Worm (Caenorhabditis elegans): ENCODE results near the gene srbc-7.

Gene srbc-7

DNA sequence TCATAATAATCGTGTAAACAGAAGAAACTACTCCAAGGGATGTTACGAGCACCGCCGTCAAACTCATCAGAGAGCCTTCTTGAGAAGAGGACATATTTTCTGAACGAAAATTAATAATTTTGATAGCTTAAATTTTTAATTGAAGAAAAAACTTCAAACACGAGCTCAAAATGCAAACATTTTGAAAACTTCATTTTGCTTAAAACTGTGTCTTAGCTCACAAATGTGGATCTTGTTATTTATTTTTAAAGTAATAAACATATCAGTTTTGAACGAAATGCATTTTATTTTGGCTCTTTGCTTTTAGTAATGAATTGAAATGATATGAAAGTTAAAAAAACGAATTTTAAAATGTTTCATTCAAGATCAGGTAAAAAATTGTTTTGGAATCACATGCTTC, at the start of gene srbc-7:
srbc-7 (minus strand) TSS at position 101 of the 400 bp plus-strand sequence.
- TF ChIP-seq pbrm-1 (GFP tag; IDR thresholded peaks at IDR 0.05): no peak
- TF ChIP-seq ekl-4 (GFP tag; IDR thresholded peaks at IDR 0.05): no peak
- TF ChIP-seq nfya-1 (tag; optimal IDR thresholded peaks at IDR 0.05; ENCODE audit: borderline replicate concordance, insufficient read depth): no peak
- TF ChIP-seq F49E8.2 (tag; optimal IDR thresholded peaks at IDR 0.05; ENCODE audit: insufficient read depth): no peak
- TF ChIP-seq egrh-3 (GFP tag; IDR thresholded peaks at IDR 0.05): no peak

DNA sequence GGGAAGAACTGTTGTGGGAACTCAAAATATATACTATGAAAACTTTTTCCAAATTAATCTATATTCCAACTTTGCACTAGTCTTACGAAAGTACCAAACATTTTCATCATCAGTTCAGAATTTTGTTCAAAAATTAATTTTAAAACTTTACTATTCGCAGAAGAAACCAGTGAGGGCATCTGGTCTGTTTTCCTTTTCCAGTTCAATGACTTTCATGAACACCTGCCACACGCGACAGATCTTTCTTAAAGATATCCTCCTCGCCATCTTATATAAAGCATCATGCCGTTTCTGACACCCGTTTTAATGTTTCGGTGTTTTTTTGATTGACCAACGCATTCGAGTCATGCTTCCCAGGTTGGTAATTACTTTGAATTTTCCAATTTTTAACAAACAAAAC, 45.5 kb upstream of the srbc-7 start, which contains the start of gene C54F6.3:
C54F6.3 (plus strand) TSS at position 301 of the 400 bp plus-strand sequence.
- TF ChIP-seq pha-4 (tag; optimal IDR thresholded peaks at IDR 0.05) (no peak), F52B5.7 (tag; optimal IDR thresholded peaks at IDR 0.05) (no peak), sea-2 (GFP tag; IDR thresholded peaks at IDR 0.05) (no peak), nhr-120 (GFP tag; IDR thresholded peaks at IDR 0.05) (no peak), attf-3 (GFP tag; conservative IDR thresholded peaks at IDR 0.05) (no peak), die-1 (tag; optimal IDR thresholded peaks at IDR 0.05) (no peak), ZK185.1 (tag; optimal IDR thresholded peaks at IDR 0.05; ENCODE audit: poor library complexity, severe bottlenecking) (no peak), sptf-2 (GFP tag; optimal IDR thresholded peaks at IDR 0.05) (no peak), T07F8.4 (tag; optimal IDR thresholded peaks at IDR 0.05) (no peak), F37B4.10 (GFP tag; IDR thresholded peaks at IDR 0.05) (no peak), zim-3 (tag; optimal IDR thresholded peaks at IDR 0.05) (no peak), unc-130 (GFP tag; optimal IDR thresholded peaks at IDR 0.05) (no peak), lin-40 (tag; optimal IDR thresholded peaks at IDR 0.05) (no peak), B0035.1 (tag; optimal IDR thresholded peaks at IDR 0.05) (no peak), snpc-3.4 (tag; optimal IDR thresholded peaks at IDR 0.05) (no peak), egrh-3 (GFP tag; IDR thresholded peaks at IDR 0.05) (no peak)

DNA sequence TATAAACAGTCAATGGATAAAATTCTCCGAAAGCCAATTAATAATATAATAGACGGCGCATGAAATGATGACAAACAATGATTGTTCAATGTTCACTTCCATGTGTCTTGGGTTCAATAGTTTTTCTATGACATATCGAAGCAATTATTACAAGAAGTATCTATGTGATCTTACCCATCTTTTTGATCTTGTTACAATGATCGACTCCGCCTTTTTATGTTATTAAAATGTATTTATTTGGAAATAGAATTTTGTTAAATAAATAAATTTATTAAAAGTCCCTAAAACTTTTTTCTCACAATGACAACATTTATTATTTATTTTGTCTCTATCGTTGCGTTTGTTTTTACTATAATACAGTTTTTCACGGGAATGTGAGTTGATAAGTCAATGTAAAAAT, 42.4 kb upstream of the srbc-7 start, which contains the start of gene swt-2:
swt-2 (plus strand) TSS at position 301 of the 400 bp plus-strand sequence.
- no peak for TF ChIP-seq B0261.1 (tag; optimal IDR thresholded peaks at IDR 0.05)
- TF ChIP-seq ccch-3 (GFP tag; optimal IDR thresholded peaks at IDR 0.05): no peak
- TF ChIP-seq Y53F4B.3 (GFP tag; IDR thresholded peaks at IDR 0.05): no peak
- TF ChIP-seq fkh-3 (tag; optimal IDR thresholded peaks at IDR 0.05): no peak
- TF ChIP-seq egl-44 (GFP tag; IDR thresholded peaks at IDR 0.05): no peak
- TF ChIP-seq snpc-1.1 (tag; optimal IDR thresholded peaks at IDR 0.05; ENCODE audit: insufficient read depth): no peak
- no peak for TF ChIP-seq tbx-9 (tag; optimal IDR thresholded peaks at IDR 0.05; ENCODE audit: borderline replicate concordance)

DNA sequence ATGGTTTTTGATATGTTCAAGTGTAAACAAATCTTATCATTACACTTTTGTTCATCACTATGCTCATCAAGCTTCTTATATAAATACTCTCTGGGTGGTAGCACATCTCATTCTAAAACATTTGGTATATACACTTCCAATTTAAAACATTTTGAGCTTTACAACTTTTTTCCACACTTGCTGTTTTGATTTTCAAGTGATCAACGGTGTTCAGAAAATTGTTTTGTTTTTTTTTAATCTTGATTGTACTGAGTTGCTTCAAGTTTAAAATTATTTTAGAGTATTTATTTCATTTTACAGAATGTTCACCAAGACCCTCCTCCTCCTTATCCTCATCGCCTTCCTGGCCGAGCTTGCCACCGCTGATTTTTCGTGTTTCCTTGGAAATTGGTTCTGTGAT, 41.4 kb upstream of the srbc-7 start, which contains the start of gene C54F6.5:
C54F6.5 (plus strand) TSS at position 301 of the 400 bp plus-strand sequence.
- TF ChIP-seq bed-2 (GFP tag; IDR thresholded peaks at IDR 0.05) (no peak), ceh-79 (tag; optimal IDR thresholded peaks at IDR 0.05) (no peak), F52B5.7 (tag; optimal IDR thresholded peaks at IDR 0.05) (no peak), lin-40 (tag; optimal IDR thresholded peaks at IDR 0.05) (no peak), xnd-1 (tag; optimal IDR thresholded peaks at IDR 0.05) (no peak), F37B4.10 (GFP tag; IDR thresholded peaks at IDR 0.05) (no peak), chd-7 (tag; optimal IDR thresholded peaks at IDR 0.05) (no peak), snpc-3.4 (tag; optimal IDR thresholded peaks at IDR 0.05) (no peak), ztf-28 (GFP tag; IDR thresholded peaks at IDR 0.05) (no peak)

DNA sequence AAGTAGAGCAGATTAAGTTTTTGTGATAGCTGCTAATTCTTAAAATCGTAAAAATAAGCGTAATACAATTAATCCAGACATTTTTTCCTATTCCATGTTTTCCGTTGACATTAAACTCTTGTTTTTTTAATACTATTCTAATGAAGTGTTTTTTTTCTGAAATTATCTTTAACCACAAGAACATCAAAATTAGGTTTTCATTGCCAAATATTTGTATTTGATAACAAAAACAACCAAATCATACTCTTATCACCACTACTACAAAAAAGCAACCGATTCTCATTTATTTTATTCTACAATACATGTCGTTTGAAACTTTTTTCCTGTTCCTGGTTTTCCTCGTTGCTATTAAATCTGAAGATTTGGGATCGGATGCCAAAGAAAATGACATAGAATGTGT, 39.7 kb upstream of the srbc-7 start, which contains the start of gene C54F6.17:
C54F6.17 (plus strand) TSS at position 301 of the 400 bp plus-strand sequence.
- TF ChIP-seq ceh-40 (GFP tag; IDR thresholded peaks at IDR 0.05) (no peak), unc-62 (GFP tag; optimal IDR thresholded peaks at IDR 0.05) (no peak), nhr-80 (tag; optimal IDR thresholded peaks at IDR 0.05) (no peak), die-1 (tag; optimal IDR thresholded peaks at IDR 0.05) (no peak), Y56A3A.18 (GFP tag; IDR thresholded peaks at IDR 0.05) (no peak), mcd-1 (GFP tag; IDR thresholded peaks at IDR 0.05) (no peak), sdz-38 (tag; optimal IDR thresholded peaks at IDR 0.05) (no peak), T26A5.8 (tag; optimal IDR thresholded peaks at IDR 0.05) (no peak), fkh-3 (tag; optimal IDR thresholded peaks at IDR 0.05) (no peak), him-1 (tag; optimal IDR thresholded peaks at IDR 0.05) (no peak), attf-3 (GFP tag; conservative IDR thresholded peaks at IDR 0.05) (no peak), C17E4.6 (GFP tag; IDR thresholded peaks at IDR 0.05) (no peak), repo-1 (tag; optimal IDR thresholded peaks at IDR 0.05) (no peak), mel-28 (tag; optimal IDR thresholded peaks at IDR 0.05; ENCODE audit: borderline replicate concordance) (no peak), sea-2 (GFP tag; IDR thresholded peaks at IDR 0.05) (no peak)

Data from whole organism, young adult.